Worm (Caenorhabditis elegans) whole organism, young adult: ENCODE data around the gene F32D1.3.

Experiments
- B0336.3 ChIP-seq: fragments of 200-800 bp; sonication (Bioruptor generic); IDR thresholded peaks from 2 replicates; pipeline ENCODE4 v1.3.6; 2022; ENCODE audit warnings: missing genetic modification characterization, missing compliant biosample characterization
- D2030.7 ChIP-seq: fragments of 200-800 bp; sonication (Bioruptor generic); IDR thresholded peaks from 2 replicates; pipeline ENCODE4 v1.3.6; 2022; ENCODE audit warnings: missing genetic modification reagents, missing genetic modification characterization, missing compliant biosample characterization
- F49E8.2 ChIP-seq: sonication (generic microtip); optimal IDR thresholded peaks from 3 replicates; lab custom pipeline; 2017; ENCODE audit warnings: missing genetic modification characterization, mild to moderate bottlenecking, missing compliant biosample characterization, antibody characterized with exemption, moderate library complexity; ENCODE audit not compliant: insufficient read depth
- F57A8.1 ChIP-seq: fragments of 200-800 bp; sonication (Bioruptor generic); optimal IDR thresholded peaks from 2 replicates; lab custom pipeline; 2018; ENCODE audit warnings: mild to moderate bottlenecking, missing genetic modification characterization, moderate library complexity, missing compliant biosample characterization
- F57C9.4 ChIP-seq: sonication (generic microtip); optimal IDR thresholded peaks from 2 replicates; lab custom pipeline; 2017; ENCODE audit warnings: mild to moderate bottlenecking, missing genetic modification characterization, missing compliant biosample characterization
- T07F8.4 ChIP-seq: sonication (generic microtip); optimal IDR thresholded peaks from 2 replicates; lab custom pipeline; 2016; ENCODE audit warnings: mild to moderate bottlenecking, missing genetic modification characterization, moderate library complexity, missing compliant biosample characterization
- T26A5.8 ChIP-seq: sonication (generic microtip); optimal IDR thresholded peaks from 2 replicates; lab custom pipeline; 2016; ENCODE audit warnings: missing genetic modification characterization, missing compliant biosample characterization
- Y53G8AR.9 ChIP-seq: fragments of 200-800 bp; sonication (Bioruptor generic); conservative IDR thresholded peaks from 2 replicates; pipeline ENCODE4 v1.3.6; 2022; ENCODE audit warnings: missing genetic modification reagents, missing genetic modification characterization, missing compliant biosample characterization
- Y67H2A.10 ChIP-seq: fragments of 200-800 bp; sonication (Bioruptor generic); conservative IDR thresholded peaks from 2 replicates; pipeline ENCODE4 v1.3.6; 2022; ENCODE audit warnings: missing genetic modification reagents, missing genetic modification characterization, missing compliant biosample characterization
- Y79H2A.3 ChIP-seq: fragments of 200-800 bp; sonication (Bioruptor generic); conservative IDR thresholded peaks from 2 replicates; pipeline ENCODE4 v1.3.6; 2022; ENCODE audit warnings: missing genetic modification reagents, missing genetic modification characterization, missing compliant biosample characterization
- atf-7 ChIP-seq: sonication (generic microtip); optimal IDR thresholded peaks from 2 replicates; lab custom pipeline; 2017; ENCODE audit warnings: mild to moderate bottlenecking, missing genetic modification characterization, missing compliant biosample characterization
- attf-6 ChIP-seq: fragments of 200-800 bp; sonication (Bioruptor generic); IDR thresholded peaks from 2 replicates; pipeline ENCODE4 v1.3.6; 2022; ENCODE audit warnings: missing genetic modification reagents, missing genetic modification characterization, missing compliant biosample characterization
- ceh-79 ChIP-seq: sonication (generic microtip); optimal IDR thresholded peaks from 2 replicates; lab custom pipeline; 2017; ENCODE audit warnings: mild to moderate bottlenecking, missing genetic modification characterization, missing compliant biosample characterization
- ceh-91 ChIP-seq: fragments of 200-800 bp; sonication (Bioruptor generic); IDR thresholded peaks from 2 replicates; pipeline ENCODE4 v1.3.6; 2022; ENCODE audit warnings: missing genetic modification reagents, missing genetic modification characterization, missing compliant biosample characterization
- chd-7 ChIP-seq: sonication (generic microtip); optimal IDR thresholded peaks from 2 replicates; lab custom pipeline; 2016; ENCODE audit warnings: mild to moderate bottlenecking, missing genetic modification characterization, moderate library complexity, missing compliant biosample characterization
- dox-1 ChIP-seq: fragments of 200-800 bp; sonication (Bioruptor generic); IDR thresholded peaks from 2 replicates; pipeline ENCODE4 v1.3.6; 2022; ENCODE audit warnings: missing genetic modification reagents, missing genetic modification characterization, missing compliant biosample characterization
- dpl-1 ChIP-seq: fragments of 150-350 bp; optimal IDR thresholded peaks from 2 replicates; lab custom pipeline; 2014; ENCODE audit warnings: missing biosample characterization, missing genetic modification reagents, missing genetic modification characterization
- efl-1 ChIP-seq: fragments of 150-350 bp; optimal IDR thresholded peaks from 2 replicates; lab custom pipeline; 2014; ENCODE audit warnings: missing biosample characterization, missing genetic modification reagents, missing genetic modification characterization
- egrh-3 ChIP-seq: fragments of 200-800 bp; sonication (Bioruptor generic); IDR thresholded peaks from 2 replicates; pipeline ENCODE4 v1.3.6; 2022; ENCODE audit warnings: missing genetic modification reagents, missing genetic modification characterization, missing compliant biosample characterization
- gei-17 ChIP-seq: fragments of 200-800 bp; sonication (Bioruptor generic); optimal IDR thresholded peaks from 2 replicates; lab custom pipeline; 2018; ENCODE audit warnings: mild to moderate bottlenecking, missing genetic modification characterization, missing compliant biosample characterization
- him-1 ChIP-seq: sonication (generic microtip); optimal IDR thresholded peaks from 2 replicates; lab custom pipeline; 2016; ENCODE audit warnings: missing genotype, missing genetic modification reagents, missing genetic modification characterization, missing compliant biosample characterization
- hrde-1 ChIP-seq: sonication (generic microtip); optimal IDR thresholded peaks from 2 replicates; lab custom pipeline; 2016; ENCODE audit warnings: missing genetic modification characterization, mild to moderate bottlenecking, missing compliant biosample characterization, moderate library complexity, missing genotype, missing genetic modification reagents, borderline replicate concordance
- hsf-1 ChIP-seq: fragments of 200-800 bp; sonication (Bioruptor generic); IDR thresholded peaks from 2 replicates; pipeline ENCODE4 v1.3.6; 2022; ENCODE audit warnings: missing genetic modification reagents, missing genetic modification characterization, missing compliant biosample characterization
- lag-1 ChIP-seq: fragments of 200-800 bp; sonication (Bioruptor generic); IDR thresholded peaks from 2 replicates; pipeline ENCODE4 v1.3.6; 2022; ENCODE audit warnings: missing genetic modification reagents, missing genetic modification characterization, missing compliant biosample characterization
- lin-54 ChIP-seq: fragments of 200-800 bp; sonication (Bioruptor generic); optimal IDR thresholded peaks from 2 replicates; lab custom pipeline; 2018; ENCODE audit warnings: mild to moderate bottlenecking, missing genetic modification characterization, missing compliant biosample characterization
- lsy-27 ChIP-seq: sonication (generic microtip); optimal IDR thresholded peaks from 2 replicates; lab custom pipeline; 2017; ENCODE audit warnings: missing genetic modification characterization, mild to moderate bottlenecking, missing compliant biosample characterization, antibody characterized with exemption, missing genotype, borderline replicate concordance; ENCODE audit not compliant: insufficient read depth
- madf-3 ChIP-seq: fragments of 200-800 bp; sonication (Bioruptor generic); IDR thresholded peaks from 2 replicates; pipeline ENCODE4 v1.3.6; 2022; ENCODE audit warnings: missing genetic modification reagents, missing genetic modification characterization, missing compliant biosample characterization
- madf-6 ChIP-seq: fragments of 200-800 bp; sonication (Bioruptor generic); IDR thresholded peaks from 2 replicates; pipeline ENCODE4 v1.3.6; 2022; ENCODE audit warnings: missing genetic modification reagents, missing genetic modification characterization, missing compliant biosample characterization
- mcd-1 ChIP-seq: fragments of 200-800 bp; sonication (Bioruptor generic); IDR thresholded peaks from 2 replicates; pipeline ENCODE4 v1.3.6; 2022; ENCODE audit warnings: missing genetic modification reagents, missing genetic modification characterization, missing compliant biosample characterization
- nhr-27 ChIP-seq: fragments of 200-800 bp; sonication (Bioruptor generic); optimal IDR thresholded peaks from 2 replicates; lab custom pipeline; 2018; ENCODE audit warnings: mild to moderate bottlenecking, missing genetic modification characterization, moderate library complexity, missing compliant biosample characterization
- rcor-1 ChIP-seq: fragments of 200-800 bp; sonication (Bioruptor generic); IDR thresholded peaks from 2 replicates; pipeline ENCODE4 v1.3.6; 2022; ENCODE audit warnings: missing genetic modification reagents, missing genetic modification characterization, missing compliant biosample characterization
- repo-1 ChIP-seq: sonication (generic microtip); optimal IDR thresholded peaks from 2 replicates; lab custom pipeline; 2017; ENCODE audit warnings: mild to moderate bottlenecking, missing genetic modification characterization, missing compliant biosample characterization
- sea-2 ChIP-seq: fragments of 200-800 bp; sonication (Bioruptor generic); IDR thresholded peaks from 2 replicates; pipeline ENCODE4 v1.3.6; 2022; ENCODE audit warnings: missing genetic modification characterization, missing compliant biosample characterization
- snpc-1.1 ChIP-seq: sonication (generic microtip); optimal IDR thresholded peaks from 2 replicates; lab custom pipeline; 2017; ENCODE audit warnings: missing genetic modification characterization, mild to moderate bottlenecking, missing compliant biosample characterization, antibody characterized with exemption, moderate library complexity, missing genotype, missing genetic modification reagents; ENCODE audit not compliant: insufficient read depth
- snpc-1.3 ChIP-seq: sonication (generic microtip); optimal IDR thresholded peaks from 2 replicates; lab custom pipeline; 2017; ENCODE audit warnings: missing genetic modification characterization, mild to moderate bottlenecking, missing compliant biosample characterization, antibody characterized with exemption, moderate library complexity, missing genotype, missing genetic modification reagents; ENCODE audit not compliant: insufficient read depth
- snpc-3.4 ChIP-seq: sonication (generic microtip); optimal IDR thresholded peaks from 2 replicates; lab custom pipeline; 2017; ENCODE audit warnings: missing genetic modification characterization, mild to moderate bottlenecking, missing compliant biosample characterization, antibody characterized with exemption, moderate library complexity, missing genotype, missing genetic modification reagents
- snpc-4 ChIP-seq, 5 experiments: fragments of 150-350 bp in 1 of 5; sonication (generic microtip) in 4 of 5; optimal IDR thresholded peaks; 2 replicates each; lab custom pipeline; 2014 to 2018; ENCODE audit warnings: missing genetic modification characterization in 5 of 5, missing biosample characterization in 3 of 5, antibody characterized with exemption in 2 of 5, mild to moderate bottlenecking in 2 of 5, missing compliant biosample characterization in 2 of 5, missing genotype in 2 of 5, moderate library complexity in 2 of 5, missing genetic modification reagents in 1 of 5
- somi-1 ChIP-seq: fragments of 200-800 bp; sonication (Bioruptor generic); optimal IDR thresholded peaks from 2 replicates; lab custom pipeline; 2018; ENCODE audit warnings: mild to moderate bottlenecking, missing genetic modification characterization, missing compliant biosample characterization
- xnd-1 ChIP-seq: sonication (generic microtip); optimal IDR thresholded peaks from 2 replicates; lab custom pipeline; 2016; ENCODE audit warnings: missing genotype, missing genetic modification reagents, missing genetic modification characterization, missing compliant biosample characterization
- zfh-2 ChIP-seq: fragments of 200-800 bp; sonication (Bioruptor generic); conservative IDR thresholded peaks from 2 replicates; pipeline ENCODE4 v1.3.6; 2022; ENCODE audit warnings: missing genetic modification reagents, missing genetic modification characterization, missing compliant biosample characterization
- zim-3 ChIP-seq: sonication (generic microtip); optimal IDR thresholded peaks from 2 replicates; lab custom pipeline; 2017; ENCODE audit warnings: mild to moderate bottlenecking, missing genetic modification characterization, moderate library complexity, missing compliant biosample characterization
- ztf-18 ChIP-seq: sonication (generic microtip); optimal IDR thresholded peaks from 2 replicates; lab custom pipeline; 2016; ENCODE audit warnings: missing genotype, mild to moderate bottlenecking, missing genetic modification characterization, missing compliant biosample characterization
- ztf-26 ChIP-seq: sonication (generic microtip); optimal IDR thresholded peaks from 2 replicates; lab custom pipeline; 2017; ENCODE audit warnings: missing genetic modification characterization, missing compliant biosample characterization
- ztf-28 ChIP-seq: fragments of 200-800 bp; sonication (Bioruptor generic); IDR thresholded peaks from 2 replicates; pipeline ENCODE4 v1.3.6; 2022; ENCODE audit warnings: missing genetic modification reagents, missing genetic modification characterization, missing compliant biosample characterization

The F32D1.3 gene

ce11 chrV:4375807-4376564 lies 14.6 kb upstream of the F32D1.3 start, which contains the start of gene F32D1.7 (continued):
- TF ChIP-seq mcd-1 (GFP tag; lab: Robert Waterston, UW) (peak; percentile 53; the same call in 1 of the 2 replicates), dpl-1 (peak; percentile 90), ceh-91 (peak; percentile 91), zfh-2 (peak; percentile 69), lag-1 (GFP tag; lab: Robert Waterston, UW) (no peak), snpc-4 (GFP tag; optimal IDR thresholded peaks at IDR 0.05; lab: Kevin White, UChicago) (peak; percentile 6), snpc-4 (tag; optimal IDR thresholded peaks at IDR 0.05; lab: Kevin White, UChicago) (peak in 1 of 4 experiments; percentile 14), dox-1 (GFP tag; lab: Robert Waterston, UW) (peak; percentile 61), snpc-3.4 (tag; lab: Kevin White, UChicago) (peak; percentile 70), F49E8.2 (tag; lab: Kevin White, UChicago) (peak; percentile 62), gei-17 (GFP tag; lab: Kevin White, UChicago) (no peak), snpc-1.3 (tag; lab: Kevin White, UChicago) (peak; percentile 36), ztf-18 (tag; lab: Kevin White, UChicago) (no peak), F57A8.1 (GFP tag; lab: Kevin White, UChicago) (no peak), T07F8.4 (tag; lab: Kevin White, UChicago) (no peak), snpc-1.1 (tag; lab: Kevin White, UChicago) (peak; percentile 61), lsy-27 (no peak), ztf-28 (no peak), somi-1 (GFP tag; lab: Kevin White, UChicago) (no peak), F57C9.4 (tag; lab: Kevin White, UChicago) (no peak), lin-54 (GFP tag; lab: Kevin White, UChicago) (peak; percentile 91), ztf-26 (no peak), rcor-1 (GFP tag; lab: Robert Waterston, UW) (peak; percentile 66), atf-7 (tag; lab: Kevin White, UChicago) (no peak), him-1 (tag; lab: Kevin White, UChicago) (peak; percentile 34), repo-1 (tag; lab: Kevin White, UChicago) (no peak), efl-1 (GFP tag; lab: Kevin White, UChicago) (peak; percentile 95), ceh-79 (no peak), sea-2 (GFP tag; lab: Robert Waterston, UW) (no peak), hrde-1 (no peak)

ce11 chrV:4374625-4375024 lies 13.3 kb upstream of the F32D1.3 start, which contains the start of gene neg-1:
TSS of gene neg-1 (minus strand) at chrV:4374874.
- no peak for TF ChIP-seq nhr-27 (tag; lab: Kevin White, UChicago)
- peak; percentile 43 for TF ChIP-seq xnd-1 (tag; lab: Kevin White, UChicago)
- TF ChIP-seq madf-3 (GFP tag; lab: Robert Waterston, UW): peak; percentile 63; the same call in 1 of the 2 replicates
- TF ChIP-seq madf-6 (GFP tag; lab: Robert Waterston, UW): peak; percentile 58
- 0 out of 2 replicates have a peak, but pooled peaks have one; percentile 51 for TF ChIP-seq hsf-1 (GFP tag; lab: Robert Waterston, UW)
- no peak for TF ChIP-seq T26A5.8 (tag; lab: Kevin White, UChicago)
- TF ChIP-seq B0336.3 (GFP tag; lab: Robert Waterston, UW): peak; percentile 17; the same call in 1 of the 2 replicates
- no peak for TF ChIP-seq Y67H2A.10 (GFP tag; lab: Robert Waterston, UW)
- TF ChIP-seq lin-54 (GFP tag; lab: Kevin White, UChicago): peak; percentile 3
- no peak for TF ChIP-seq egrh-3 (GFP tag; lab: Robert Waterston, UW)
- TF ChIP-seq Y79H2A.3: peak; percentile 28; the same call in 1 of the 2 replicates
- 0 out of 2 replicates have a peak, but pooled peaks have one; percentile 21 for TF ChIP-seq attf-6
- TF ChIP-seq Y53G8AR.9 (GFP tag; lab: Robert Waterston, UW): 0 out of 2 replicates have a peak, but pooled peaks have one; percentile 18
- no peak for TF ChIP-seq zim-3
- TF ChIP-seq chd-7 (tag; lab: Kevin White, UChicago): no peak
- TF ChIP-seq efl-1 (GFP tag; lab: Kevin White, UChicago): peak; percentile 18
- no peak for TF ChIP-seq D2030.7 (GFP tag; lab: Robert Waterston, UW)
